Worm (Caenorhabditis elegans): ENCODE results near the gene spl-2.
A peak's percentile ranks its signal among the peaks of the same experiment; 100 is the strongest.

Gene spl-2

DNA sequence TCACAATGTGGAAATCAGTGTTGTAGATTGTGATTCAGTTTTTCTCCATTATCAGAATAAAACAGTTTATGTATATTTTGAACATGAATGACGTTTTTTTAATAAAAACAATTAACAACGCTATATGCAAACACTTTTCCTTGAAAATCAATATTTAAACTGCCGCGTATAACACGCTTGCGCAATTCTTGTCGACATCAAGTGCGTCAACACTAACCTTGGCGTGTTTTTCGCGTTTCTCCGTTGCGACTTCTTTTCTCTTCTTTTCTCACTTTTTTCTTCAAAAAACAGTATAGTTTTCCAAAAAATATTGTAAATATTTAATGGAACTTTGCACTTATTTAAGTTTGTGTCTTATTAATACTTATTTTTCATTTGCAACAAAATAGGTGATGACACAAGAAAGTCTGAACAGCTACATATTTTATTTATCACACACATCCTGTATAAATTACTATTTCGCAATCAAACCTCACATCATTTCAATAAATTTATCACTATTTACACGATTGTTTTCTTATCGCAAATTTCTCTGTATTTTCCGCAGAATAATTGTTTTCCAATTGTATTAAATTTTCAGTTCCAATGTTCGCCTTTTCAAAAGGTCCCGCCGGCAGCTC is 28.6 kb upstream of the spl-2 start, which contains the start of gene spas-1:
TSS of gene spas-1 (plus strand) at position 572 of the 620 bp plus-strand sequence.
- TF ChIP-seq bed-1 (GFP tag; IDR thresholded peaks at IDR 0.05) (no peak), nhr-179 (tag; optimal IDR thresholded peaks at IDR 0.05) (no peak), unc-130 (GFP tag; optimal IDR thresholded peaks at IDR 0.05) (no peak), B0261.1 (tag; optimal IDR thresholded peaks at IDR 0.05) (no peak), pha-4 (tag; optimal IDR thresholded peaks at IDR 0.05) (peak; percentile 81), ekl-4 (GFP tag; IDR thresholded peaks at IDR 0.05) (peak; percentile 70; the same call in 1 of the 2 replicates), B0019.2 (GFP tag; conservative IDR thresholded peaks at IDR 0.05) (no peak), him-1 (tag; optimal IDR thresholded peaks at IDR 0.05) (peak; percentile 7), D2030.7 (GFP tag; IDR thresholded peaks at IDR 0.05) (no peak; the same call in 1 of the 2 replicates), ztf-18 (tag; optimal IDR thresholded peaks at IDR 0.05) (peak; percentile 98), nhr-120 (GFP tag; IDR thresholded peaks at IDR 0.05) (no peak), ZK185.1 (tag; optimal IDR thresholded peaks at IDR 0.05; ENCODE audit: poor library complexity, severe bottlenecking) (peak; percentile 46), rec-8 (tag; optimal IDR thresholded peaks at IDR 0.05) (no peak), madf-3 (GFP tag; IDR thresholded peaks at IDR 0.05) (0 out of 2 replicates have a peak, but pooled peaks have one; percentile 5), sptf-2 (GFP tag; optimal IDR thresholded peaks at IDR 0.05) (no peak), mxl-1 (tag; optimal IDR thresholded peaks at IDR 0.05) (no peak), rcor-1 (GFP tag; IDR thresholded peaks at IDR 0.05) (peak; percentile 85), ccch-3 (GFP tag; optimal IDR thresholded peaks at IDR 0.05) (no peak), ets-4 (GFP tag; optimal IDR thresholded peaks at IDR 0.05) (no peak), lir-1 (GFP tag; conservative IDR thresholded peaks at IDR 0.05) (no peak; the same call in 1 of the 2 replicates), fkh-3 (tag; optimal IDR thresholded peaks at IDR 0.05) (no peak), lsl-1 (GFP tag; optimal IDR thresholded peaks at IDR 0.05) (peak; percentile 54), dpl-1 (GFP tag; optimal IDR thresholded peaks at IDR 0.05) (peak; percentile 91), tlf-1 (GFP tag; optimal IDR thresholded peaks at IDR 0.05) (peak; percentile 68), nfya-2 (GFP tag; IDR thresholded peaks at IDR 0.05) (no peak), nhr-90 (tag; optimal IDR thresholded peaks at IDR 0.05) (no peak), zfh-2 (GFP tag; conservative IDR thresholded peaks at IDR 0.05) (no peak), ceh-91 (GFP tag; IDR thresholded peaks at IDR 0.05) (no peak), aptf-3 (GFP tag; IDR thresholded peaks at IDR 0.05) (no peak), efl-1 (GFP tag; optimal IDR thresholded peaks at IDR 0.05) (peak; percentile 79), hlh-26 (GFP tag; conservative IDR thresholded peaks at IDR 0.05) (no peak), Y67H2A.10 (GFP tag; conservative IDR thresholded peaks at IDR 0.05) (no peak), mes-4 (tag; optimal IDR thresholded peaks at IDR 0.05) (no peak), C17E4.6 (GFP tag; IDR thresholded peaks at IDR 0.05) (no peak), atf-7 (tag; optimal IDR thresholded peaks at IDR 0.05) (no peak), ceh-79 (tag; optimal IDR thresholded peaks at IDR 0.05) (no peak), hlh-12 (tag; optimal IDR thresholded peaks at IDR 0.05) (no peak), lsy-27 (tag; optimal IDR thresholded peaks at IDR 0.05; ENCODE audit: borderline replicate concordance, insufficient read depth) (no peak), F55B11.4 (tag; optimal IDR thresholded peaks at IDR 0.05; ENCODE audit: borderline replicate concordance, insufficient read depth) (no peak), lin-54 (GFP tag; optimal IDR thresholded peaks at IDR 0.05) (peak; percentile 97), lin-40 (tag; optimal IDR thresholded peaks at IDR 0.05) (peak; percentile 86), K12H6.12 (tag; optimal IDR thresholded peaks at IDR 0.05) (peak; percentile 48), snpc-1.3 (tag; optimal IDR thresholded peaks at IDR 0.05; ENCODE audit: insufficient read depth) (no peak), F39B2.1 (GFP tag; IDR thresholded peaks at IDR 0.05) (no peak), F22D6.2 (tag; optimal IDR thresholded peaks at IDR 0.05) (peak; percentile 26), hrde-1 (tag; optimal IDR thresholded peaks at IDR 0.05; ENCODE audit: borderline replicate concordance) (no peak), madf-8 (GFP tag; conservative IDR thresholded peaks at IDR 0.05) (no peak; the same call in 1 of the 2 replicates)
